Fruit fly (Drosophila melanogaster) whole organism, embryonic: Measurements from ENCODE around the gene CG5521.
A peak's percentile ranks its signal among the peaks of the same experiment; 100 is the strongest.

ENCODE experiments used
- Asciz ChIP-seq: fragments of 200-800 bp; sonication (Bioruptor generic); optimal IDR thresholded peaks from 2 replicates; lab custom pipeline; 2017; ENCODE audit warnings: missing biosample characterization, mild to moderate bottlenecking, missing genetic modification characterization, missing genetic modification reagents
- CG10209 ChIP-seq: fragments of 200-800 bp; sonication (Bioruptor generic); optimal IDR thresholded peaks from 3 replicates; lab custom pipeline; 2017; ENCODE audit warnings: missing biosample characterization, mild to moderate bottlenecking, missing genetic modification characterization, missing genetic modification reagents
- CG10654 ChIP-seq: fragments of 200-800 bp; sonication (Bioruptor generic); optimal IDR thresholded peaks from 2 replicates; lab custom pipeline; 2016; ENCODE audit warnings: missing biosample characterization, missing genetic modification characterization
- CG11093 ChIP-seq: fragments of 200-800 bp; sonication (Bioruptor generic); IDR thresholded peaks from 3 replicates; pipeline ENCODE4 v1.3.6; 2022; ENCODE audit warnings: missing biosample characterization, missing genetic modification characterization
- CG13296 ChIP-seq: fragments of 200-800 bp; sonication (Bioruptor generic); optimal IDR thresholded peaks from 3 replicates; lab custom pipeline; 2018; ENCODE audit warnings: missing biosample characterization, mild to moderate bottlenecking, missing genetic modification characterization
- CG13624 ChIP-seq: fragments of 200-800 bp; sonication (Bioruptor generic); optimal IDR thresholded peaks from 2 replicates; lab custom pipeline; 2016; ENCODE audit warnings: missing biosample characterization, missing genetic modification characterization
- CG15269 ChIP-seq: fragments of 200-800 bp; sonication (Bioruptor generic); optimal IDR thresholded peaks from 2 replicates; lab custom pipeline; 2018; ENCODE audit warnings: missing biosample characterization, mild to moderate bottlenecking, missing genetic modification characterization, moderate library complexity
- CG1529 ChIP-seq: fragments of 200-800 bp; sonication (Bioruptor generic); optimal IDR thresholded peaks from 3 replicates; lab custom pipeline; 2018; ENCODE audit warnings: missing biosample characterization, missing genetic modification characterization
- CG1603 ChIP-seq: fragments of 200-800 bp; sonication (Bioruptor generic); optimal IDR thresholded peaks from 2 replicates; lab custom pipeline; 2019; ENCODE audit warnings: missing biosample characterization, mild to moderate bottlenecking, missing genetic modification characterization, moderate library complexity
- CG17361 ChIP-seq: fragments of 200-800 bp; sonication (Bioruptor generic); IDR thresholded peaks from 3 replicates; pipeline ENCODE4 v1.3.6; 2022; ENCODE audit warnings: missing biosample characterization, missing genetic modification characterization
- CG17385 ChIP-seq: fragments of 200-800 bp; sonication (Bioruptor generic); optimal IDR thresholded peaks from 3 replicates; lab custom pipeline; 2018; ENCODE audit warnings: missing biosample characterization, mild to moderate bottlenecking, missing genetic modification characterization
- CG2120 ChIP-seq: fragments of 200-800 bp; sonication (Bioruptor generic); optimal IDR thresholded peaks from 3 replicates; lab custom pipeline; 2016; ENCODE audit warnings: missing biosample characterization, missing genetic modification characterization
- CG2712 ChIP-seq: fragments of 200-800 bp; optimal IDR thresholded peaks from 3 replicates; lab custom pipeline; 2019; ENCODE audit warnings: missing biosample characterization, mild to moderate bottlenecking, missing genetic modification characterization, moderate library complexity
- CG34376 ChIP-seq: fragments of 200-800 bp; sonication (Bioruptor generic); optimal IDR thresholded peaks from 2 replicates; lab custom pipeline; 2018; ENCODE audit warnings: missing biosample characterization, mild to moderate bottlenecking, missing genetic modification characterization
- CG4282 ChIP-seq: fragments of 200-800 bp; sonication (Bioruptor generic); optimal IDR thresholded peaks from 2 replicates; lab custom pipeline; 2016; ENCODE audit warnings: missing biosample characterization, missing genetic modification characterization
- CG4360 ChIP-seq: fragments of 200-800 bp; sonication (Bioruptor generic); IDR thresholded peaks from 2 replicates; pipeline ENCODE4 v1.3.6; 2022; ENCODE audit warnings: missing biosample characterization, missing genetic modification characterization
- CG4707 ChIP-seq: fragments of 200-800 bp; sonication (Bioruptor generic); optimal IDR thresholded peaks from 2 replicates; lab custom pipeline; 2018; ENCODE audit warnings: missing biosample characterization, mild to moderate bottlenecking, missing genetic modification characterization, moderate library complexity
- CG5180 ChIP-seq: fragments of 200-800 bp; sonication (Bioruptor generic); optimal IDR thresholded peaks from 3 replicates; lab custom pipeline; 2017; ENCODE audit warnings: missing biosample characterization, missing genetic modification characterization, mild to moderate bottlenecking, moderate library complexity, missing genetic modification reagents
- Camta ChIP-seq: fragments of 200-800 bp; sonication (Bioruptor generic); optimal IDR thresholded peaks from 2 replicates; lab custom pipeline; 2016; ENCODE audit warnings: missing biosample characterization, missing genetic modification characterization
- Fer2 ChIP-seq: fragments of 200-800 bp; sonication (Bioruptor generic); optimal IDR thresholded peaks from 2 replicates; lab custom pipeline; 2018; ENCODE audit warnings: missing biosample characterization, mild to moderate bottlenecking, missing genetic modification characterization, moderate library complexity
- Fer3 ChIP-seq: fragments of 200-800 bp; sonication (Bioruptor generic); optimal IDR thresholded peaks from 2 replicates; lab custom pipeline; 2018; ENCODE audit warnings: missing biosample characterization, mild to moderate bottlenecking, missing genetic modification characterization, moderate library complexity
- HHEX ChIP-seq: fragments of 200-800 bp; sonication (Bioruptor generic); optimal IDR thresholded peaks from 3 replicates; lab custom pipeline; 2017; ENCODE audit warnings: missing biosample characterization, mild to moderate bottlenecking, missing genetic modification characterization, missing genetic modification reagents
- HLH3B ChIP-seq: fragments of 200-800 bp; sonication (Bioruptor generic); IDR thresholded peaks from 2 replicates; pipeline ENCODE4 v1.3.6; 2022; ENCODE audit warnings: missing biosample characterization, missing genetic modification characterization
- HmgZ ChIP-seq: fragments of 200-800 bp; sonication (Bioruptor generic); optimal IDR thresholded peaks from 2 replicates; lab custom pipeline; 2018; ENCODE audit warnings: missing biosample characterization, mild to moderate bottlenecking, missing genetic modification characterization
- Mad ChIP-seq: fragments of 200-800 bp; sonication (Bioruptor generic); optimal IDR thresholded peaks from 2 replicates; lab custom pipeline; 2016; ENCODE audit warnings: missing biosample characterization, missing genetic modification characterization
- Meics ChIP-seq: fragments of 200-800 bp; sonication (Bioruptor generic); optimal IDR thresholded peaks from 2 replicates; lab custom pipeline; 2017; ENCODE audit warnings: missing biosample characterization, mild to moderate bottlenecking, missing genetic modification characterization
- Mes4 ChIP-seq: fragments of 200-800 bp; sonication (Bioruptor generic); optimal IDR thresholded peaks from 2 replicates; lab custom pipeline; 2016; ENCODE audit warnings: missing biosample characterization, missing genetic modification characterization
- Ptx1 ChIP-seq: fragments of 200-800 bp; sonication (Bioruptor generic); IDR thresholded peaks from 2 replicates; pipeline ENCODE4 v1.3.6; 2022; ENCODE audit warnings: missing biosample characterization, missing genetic modification characterization
- Sox100B ChIP-seq: fragments of 200-800 bp; sonication (Bioruptor generic); optimal IDR thresholded peaks from 3 replicates; lab custom pipeline; 2018; ENCODE audit warnings: missing biosample characterization, mild to moderate bottlenecking, missing genetic modification characterization
- Sry-β ChIP-seq: fragments of 200-800 bp; sonication (Bioruptor generic); optimal IDR thresholded peaks from 2 replicates; lab custom pipeline; 2018; ENCODE audit warnings: missing biosample characterization, mild to moderate bottlenecking, missing genetic modification characterization, moderate library complexity
- Xrp1 ChIP-seq: fragments of 200-800 bp; sonication (Bioruptor generic); IDR thresholded peaks from 2 replicates; pipeline ENCODE4 v1.3.6; 2022; ENCODE audit warnings: missing biosample characterization, missing genetic modification characterization
- ap ChIP-seq: fragments of 200-800 bp; sonication (Bioruptor generic); IDR thresholded peaks from 2 replicates; pipeline ENCODE4 v1.3.6; 2022; ENCODE audit warnings: missing biosample characterization, missing genetic modification characterization
- ase ChIP-seq: fragments of 200-800 bp; sonication (Bioruptor generic); IDR thresholded peaks from 3 replicates; pipeline ENCODE4 v1.3.6; 2022; ENCODE audit warnings: missing biosample characterization, missing genetic modification characterization
- ash1 ChIP-seq: fragments of 200-800 bp; sonication (Bioruptor generic); optimal IDR thresholded peaks from 2 replicates; lab custom pipeline; 2018; ENCODE audit warnings: missing biosample characterization, mild to moderate bottlenecking, missing genetic modification characterization
- crp ChIP-seq, 2 experiments: fragments of 200-800 bp; sonication (Bioruptor generic); optimal IDR thresholded peaks; 2 replicates in 1 of 2; 3 replicates in 1 of 2; lab custom pipeline; 2017; ENCODE audit warnings: missing biosample characterization in 2 of 2, missing genetic modification characterization in 2 of 2, mild to moderate bottlenecking in 1 of 2, moderate library complexity in 1 of 2
- dmrt99B ChIP-seq: fragments of 200-800 bp; sonication (Bioruptor generic); optimal IDR thresholded peaks from 2 replicates; lab custom pipeline; 2018; ENCODE audit warnings: missing biosample characterization, mild to moderate bottlenecking, missing genetic modification characterization, moderate library complexity
- ind ChIP-seq: fragments of 200-800 bp; sonication (Bioruptor generic); optimal IDR thresholded peaks from 3 replicates; lab custom pipeline; 2016; ENCODE audit warnings: missing biosample characterization, missing genetic modification characterization
- jigr1 ChIP-seq: fragments of 200-800 bp; sonication (Bioruptor generic); IDR thresholded peaks from 3 replicates; pipeline ENCODE4 v1.3.6; 2022; ENCODE audit warnings: missing biosample characterization, missing genetic modification characterization
- klu ChIP-seq: fragments of 200-800 bp; sonication (Bioruptor generic); IDR thresholded peaks from 2 replicates; pipeline ENCODE4 v1.3.6; 2022; ENCODE audit warnings: missing biosample characterization, missing genetic modification characterization
- lola ChIP-seq, 3 experiments: fragments of >200 bp in 2 of 3; fragments of 200-800 bp in 1 of 3; sonication (Bioruptor generic) in 1 of 3; optimal IDR thresholded peaks; 2 replicates each; lab custom pipeline; 2017 to 2019; ENCODE audit warnings: missing biosample characterization in 3 of 3, missing genetic modification characterization in 3 of 3, mild to moderate bottlenecking in 1 of 3, moderate library complexity in 1 of 3
- oc ChIP-seq: fragments of 200-800 bp; sonication (Bioruptor generic); optimal IDR thresholded peaks from 2 replicates; lab custom pipeline; 2018; ENCODE audit warnings: missing biosample characterization, mild to moderate bottlenecking, missing genetic modification characterization, moderate library complexity
- pan ChIP-seq, 4 experiments: fragments of >200 bp in 3 of 4; fragments of 200-800 bp in 1 of 4; sonication (Bioruptor generic) in 1 of 4; optimal IDR thresholded peaks in 3 of 4; IDR thresholded peaks in 1 of 4; 2 replicates each; pipeline versions ENCODE4 v1.3.6 to Lab custom; 2017 to 2022; ENCODE audit warnings: missing biosample characterization in 2 of 4, missing genetic modification characterization in 2 of 4, mixed read lengths in 1 of 4
- phol ChIP-seq: fragments of 200-800 bp; sonication (Bioruptor generic); optimal IDR thresholded peaks from 3 replicates; lab custom pipeline; 2018; ENCODE audit warnings: missing biosample characterization, mild to moderate bottlenecking, missing genetic modification characterization, moderate library complexity
- pnt ChIP-seq: fragments of 200-800 bp; sonication (Bioruptor generic); optimal IDR thresholded peaks from 3 replicates; lab custom pipeline; 2016; ENCODE audit warnings: missing biosample characterization, missing genetic modification characterization
- run ChIP-seq: fragments of 200-800 bp; sonication (Bioruptor generic); optimal IDR thresholded peaks from 3 replicates; lab custom pipeline; 2018; ENCODE audit warnings: missing biosample characterization, mild to moderate bottlenecking, missing genetic modification characterization
- sens ChIP-seq: fragments of 200-800 bp; sonication (Bioruptor generic); peaks from one replicate; lab custom pipeline; 2016; ENCODE audit warnings: missing biosample characterization, missing genetic modification characterization
- sens-2 ChIP-seq: fragments of 200-800 bp; sonication (Bioruptor generic); IDR thresholded peaks from 2 replicates; pipeline ENCODE4 v1.3.6; 2022; ENCODE audit warnings: missing biosample characterization, missing genetic modification characterization
- sna ChIP-seq: fragments of 200-800 bp; sonication (Bioruptor generic); IDR thresholded peaks from 2 replicates; pipeline ENCODE4 v1.3.6; 2022; ENCODE audit warnings: missing biosample characterization, missing genetic modification characterization; ENCODE audit not compliant: partially characterized antibody
- unpg ChIP-seq: fragments of 200-800 bp; sonication (Bioruptor generic); optimal IDR thresholded peaks from 3 replicates; lab custom pipeline; 2018; ENCODE audit warnings: missing biosample characterization, mild to moderate bottlenecking, missing genetic modification characterization, moderate library complexity
- vvl ChIP-seq: fragments of 200-800 bp; sonication (Bioruptor generic); IDR thresholded peaks from 2 replicates; pipeline ENCODE4 v1.3.6; 2022; ENCODE audit warnings: missing biosample characterization, missing genetic modification characterization

The CG5521 gene

DNA sequence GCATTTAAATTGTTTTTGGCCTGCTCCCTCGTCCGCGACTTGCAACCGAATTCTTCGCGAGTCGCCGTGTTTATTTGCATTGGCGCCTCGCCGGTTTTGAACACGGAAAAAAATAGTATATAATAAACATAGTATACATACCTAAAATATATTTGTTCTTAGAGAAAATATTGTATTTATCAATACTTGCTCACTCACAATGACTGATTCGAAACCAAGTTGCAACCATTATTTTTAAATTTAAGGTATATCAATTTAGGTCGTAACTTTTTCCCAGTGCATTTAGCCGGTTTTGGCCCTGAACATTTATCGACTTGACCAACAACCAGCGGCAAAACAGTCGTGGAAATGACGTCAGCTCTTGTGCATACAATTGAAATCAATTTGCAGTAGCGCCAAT is 38.3 kb upstream of the CG5521 start (continued):
- TF ChIP-seq run (tag; lab: Kevin White, UChicago): peak; percentile 26
- peak; percentile 29; the same call in 1 of the 2 replicates for TF ChIP-seq Ptx1 (GFP tag; lab: Robert Waterston, UW)
- no peak for TF ChIP-seq Mes4
- peak; percentile 49 for TF ChIP-seq vvl (GFP tag; lab: Robert Waterston, UW)
- peak; percentile 47 for TF ChIP-seq CG10209
- peak; percentile 22; the same call in 1 of the 2 replicates for TF ChIP-seq ap (GFP tag; lab: Robert Waterston, UW)
- peak; percentile 32 for TF ChIP-seq CG1529 (GFP tag; lab: Kevin White, UChicago)
- TF ChIP-seq HLH3B (GFP tag; lab: Robert Waterston, UW): peak; percentile 66
- peak; percentile 77 for TF ChIP-seq unpg (GFP tag; lab: Kevin White, UChicago)
- peak; percentile 81 for TF ChIP-seq dmrt99B (tag; lab: Kevin White, UChicago)
- TF ChIP-seq CG10654 (GFP tag; lab: Kevin White, UChicago): peak; percentile 29
- TF ChIP-seq CG13296: peak; percentile 35
- no peak for TF ChIP-seq sens-2 (GFP tag; lab: Robert Waterston, UW)
- TF ChIP-seq CG4282 (GFP tag; lab: Kevin White, UChicago): no peak
- peak; percentile 59 for TF ChIP-seq CG1603
- no peak for TF ChIP-seq pan (optimal IDR thresholded peaks at IDR 0.05; lab: Kevin White, UChicago)
- peak in 1 of 2 experiments; percentile 63 for TF ChIP-seq pan (GFP tag; optimal IDR thresholded peaks at IDR 0.05 in 1 of 2, IDR thresholded peaks at IDR 0.05 in 1 of 2)
- TF ChIP-seq pnt (GFP tag; lab: Kevin White, UChicago): no peak
- TF ChIP-seq phol (tag; lab: Kevin White, UChicago): peak; percentile 55
- no peak for TF ChIP-seq klu (GFP tag; lab: Robert Waterston, UW)
- TF ChIP-seq crp (GFP tag; optimal IDR thresholded peaks at IDR 0.05; lab: Kevin White, UChicago): no peak
- peak; percentile 26; the same call in 1 of the 3 replicates for TF ChIP-seq CG11093 (GFP tag; lab: Robert Waterston, UW)
- TF ChIP-seq CG15269 (tag; lab: Kevin White, UChicago): peak; percentile 87
- TF ChIP-seq CG17361: no peak
- TF ChIP-seq Asciz (GFP tag; lab: Kevin White, UChicago): peak; percentile 55
- TF ChIP-seq CG17385 (GFP tag; lab: Kevin White, UChicago): peak; percentile 71
- TF ChIP-seq HHEX (GFP tag; lab: Kevin White, UChicago): peak; percentile 54
- peak; percentile 68 for TF ChIP-seq oc (tag; lab: Kevin White, UChicago)
- no peak for TF ChIP-seq CG4360 (GFP tag; lab: Robert Waterston, UW)
- TF ChIP-seq Meics: peak; percentile 32
- TF ChIP-seq Sox100B (GFP tag; lab: Kevin White, UChicago): peak; percentile 30
- no peak for TF ChIP-seq CG34376 (GFP tag; lab: Kevin White, UChicago)
- no peak for TF ChIP-seq jigr1
- TF ChIP-seq lola (GFP tag; optimal IDR thresholded peaks at IDR 0.05; lab: Kevin White, UChicago): peak in 1 of 3 experiments; percentile 18
- TF ChIP-seq ind: peak; percentile 39
- TF ChIP-seq sna: no peak
- no peak for TF ChIP-seq ash1 (GFP tag; lab: Kevin White, UChicago)
- TF ChIP-seq Xrp1 (GFP tag; lab: Robert Waterston, UW): peak; percentile 27; the same call in 1 of the 2 replicates
- TF ChIP-seq CG4707 (GFP tag; lab: Kevin White, UChicago): peak; percentile 57
- peak; percentile 4 for TF ChIP-seq HmgZ (tag; lab: Kevin White, UChicago)
- TF ChIP-seq sens (GFP tag; lab: Kevin White, UChicago): peak; percentile 74
- peak; percentile 40 for TF ChIP-seq Fer3 (tag; lab: Kevin White, UChicago)
- TF ChIP-seq Sry-β (GFP tag; lab: Kevin White, UChicago): no peak
- peak; percentile 7 for TF ChIP-seq Fer2
- peak; percentile 13 for TF ChIP-seq CG2120 (GFP tag; lab: Kevin White, UChicago)
- TF ChIP-seq Mad: no peak
- TF ChIP-seq CG2712 (tag; lab: Kevin White, UChicago): peak; percentile 53
- peak; percentile 30 for TF ChIP-seq CG5180
- TF ChIP-seq ase: no peak
- TF ChIP-seq Camta (GFP tag; lab: Kevin White, UChicago): no peak
- no peak for TF ChIP-seq CG13624 (GFP tag; lab: Kevin White, UChicago)
